Worm (Caenorhabditis elegans): Measurements from ENCODE around the gene W01A11.1.

Gene W01A11.1

ce11 chrV:6538323-6538722, 39.3 kb downstream of the W01A11.1 start (continued):
- TF ChIP-seq hif-1 (tag; optimal IDR thresholded peaks at IDR 0.05) (no peak), Y75B8A.6 (GFP tag; IDR thresholded peaks at IDR 0.05) (no peak), lin-15B (tag; optimal IDR thresholded peaks at IDR 0.05) (no peak), R02D3.7 (tag; optimal IDR thresholded peaks at IDR 0.05) (no peak), daf-12 (tag; optimal IDR thresholded peaks at IDR 0.05) (no peak), ces-1 (GFP tag; optimal IDR thresholded peaks at IDR 0.05) (no peak), lin-38 (GFP tag; IDR thresholded peaks at IDR 0.05) (no peak), lin-13 (GFP tag; optimal IDR thresholded peaks at IDR 0.05) (no peak), egl-43 (GFP tag; IDR thresholded peaks at IDR 0.05) (0 out of 2 replicates have a peak, but pooled peaks have one; percentile 58), spr-3 (GFP tag; optimal IDR thresholded peaks at IDR 0.05) (no peak), mes-2 (tag; optimal IDR thresholded peaks at IDR 0.05; ENCODE audit: poor library complexity, severe bottlenecking) (no peak), D1046.2 (GFP tag; IDR thresholded peaks at IDR 0.05) (no peak), fos-1 (tag; optimal IDR thresholded peaks at IDR 0.05) (no peak), duxl-1 (tag; optimal IDR thresholded peaks at IDR 0.05; ENCODE audit: poor library complexity) (no peak), Y5F2A.4 (GFP tag; optimal IDR thresholded peaks at IDR 0.05) (no peak), tag-97 (GFP tag; IDR thresholded peaks at IDR 0.05) (no peak), nhr-10 (tag; optimal IDR thresholded peaks at IDR 0.05) (no peak), dmd-8 (GFP tag; IDR thresholded peaks at IDR 0.05) (no peak), ZK546.5 (tag; optimal IDR thresholded peaks at IDR 0.05) (no peak), ceh-44 (GFP tag; IDR thresholded peaks at IDR 0.05) (no peak), zip-11 (GFP tag; IDR thresholded peaks at IDR 0.05) (no peak), mxl-3 (GFP tag; optimal IDR thresholded peaks at IDR 0.05) (peak; percentile 57), daf-16 (GFP tag; optimal IDR thresholded peaks at IDR 0.05) (no peak), daf-16 (tag; optimal IDR thresholded peaks at IDR 0.05) (peak; percentile 28), egl-27 (tag; optimal IDR thresholded peaks at IDR 0.05) (no peak), dpl-1 (GFP tag; optimal IDR thresholded peaks at IDR 0.05) (no peak), dve-1 (tag; optimal IDR thresholded peaks at IDR 0.05; ENCODE audit: insufficient read depth) (no peak), lin-39 (tag; optimal IDR thresholded peaks at IDR 0.05) (no peak), php-3 (GFP tag; IDR thresholded peaks at IDR 0.05) (no peak), fkh-10 (GFP tag; optimal IDR thresholded peaks at IDR 0.05) (no peak), nhr-76 (tag; optimal IDR thresholded peaks at IDR 0.05) (no peak), lim-7 (GFP tag; IDR thresholded peaks at IDR 0.05) (no peak), spr-1 (tag; optimal IDR thresholded peaks at IDR 0.05) (no peak), nhr-41 (GFP tag; IDR thresholded peaks at IDR 0.05) (no peak), nhr-28 (tag; optimal IDR thresholded peaks at IDR 0.05) (no peak), lin-29 (GFP tag; IDR thresholded peaks at IDR 0.05) (no peak), snpc-1.2 (GFP tag; IDR thresholded peaks at IDR 0.05) (no peak), zip-2 (tag; optimal IDR thresholded peaks at IDR 0.05) (no peak), rbr-2 (tag; optimal IDR thresholded peaks at IDR 0.05) (peak; percentile 51), Y48G9A.11 (GFP tag; IDR thresholded peaks at IDR 0.05) (no peak), ama-1 (optimal IDR thresholded peaks at IDR 0.05) (no peak), ztf-11 (tag; optimal IDR thresholded peaks at IDR 0.05) (no peak), vab-7 (GFP tag; IDR thresholded peaks at IDR 0.05) (no peak), ZK337.2 (GFP tag; IDR thresholded peaks at IDR 0.05) (no peak), mdt-29 (GFP tag; IDR thresholded peaks at IDR 0.05) (no peak), nhr-237 (tag; optimal IDR thresholded peaks at IDR 0.05) (no peak), nhr-102 (tag; optimal IDR thresholded peaks at IDR 0.05) (no peak), F49E8.2 (tag; optimal IDR thresholded peaks at IDR 0.05; ENCODE audit: borderline replicate concordance) (no peak), daf-19 (GFP tag; conservative IDR thresholded peaks at IDR 0.05) (no peak), ceh-82 (tag; optimal IDR thresholded peaks at IDR 0.05) (no peak), T26A8.4 (GFP tag; IDR thresholded peaks at IDR 0.05) (no peak), F44E2.7 (GFP tag; IDR thresholded peaks at IDR 0.05) (no peak), unc-62 (GFP tag; optimal IDR thresholded peaks at IDR 0.05 in 1 of 2) (peak in 1 of 2 experiments; percentile 89), unc-62 (tag; optimal IDR thresholded peaks at IDR 0.05) (no peak)
